Fruit fly (Drosophila melanogaster) whole organism, adult: ENCODE data around the gene CG15536.

Experiments
- CG12768 ChIP-seq: fragments of 200-800 bp; sonication (Bioruptor generic); optimal IDR thresholded peaks from 2 replicates; lab custom pipeline; 2017; ENCODE audit warnings: missing biosample characterization, missing genetic modification characterization, mild to moderate bottlenecking, moderate library complexity, missing genetic modification reagents
- CG5204 ChIP-seq: fragments of 200-800 bp; sonication (Bioruptor generic); optimal IDR thresholded peaks from 2 replicates; lab custom pipeline; 2016; ENCODE audit warnings: missing biosample characterization, missing genetic modification characterization
- Crg-1 ChIP-seq: fragments of 200-800 bp; sonication (Bioruptor generic); optimal IDR thresholded peaks from 2 replicates; lab custom pipeline; 2016; ENCODE audit warnings: missing biosample characterization, missing genetic modification characterization
- bab1 ChIP-seq: fragments of 200-800 bp; sonication (Bioruptor generic); optimal IDR thresholded peaks from 3 replicates; lab custom pipeline; 2019; ENCODE audit warnings: missing biosample characterization, mild to moderate bottlenecking, missing genetic modification characterization, moderate library complexity
- cic ChIP-seq: fragments of 200-800 bp; sonication (Bioruptor generic); optimal IDR thresholded peaks from 2 replicates; lab custom pipeline; 2017; ENCODE audit warnings: missing biosample characterization, mild to moderate bottlenecking, missing genetic modification characterization, moderate library complexity
- kay ChIP-seq: fragments of 200-800 bp; sonication (Bioruptor generic); peaks from one replicate; lab custom pipeline; 2016; ENCODE audit warnings: missing biosample characterization, missing genetic modification characterization, borderline replicate concordance
- pad ChIP-seq: fragments of 200-800 bp; sonication (Bioruptor generic); optimal IDR thresholded peaks from 3 replicates; lab custom pipeline; 2017; ENCODE audit warnings: missing biosample characterization, missing genetic modification characterization, mild to moderate bottlenecking, moderate library complexity, missing genetic modification reagents
- tj ChIP-seq: fragments of 200-800 bp; sonication (Bioruptor generic); optimal IDR thresholded peaks from 3 replicates; lab custom pipeline; 2017; ENCODE audit warnings: missing biosample characterization, mild to moderate bottlenecking, missing genetic modification characterization, moderate library complexity
- toe ChIP-seq: fragments of 200-800 bp; sonication (Bioruptor generic); optimal IDR thresholded peaks from 2 replicates; lab custom pipeline; 2016; ENCODE audit warnings: missing biosample characterization, missing genetic modification characterization

DNA sequence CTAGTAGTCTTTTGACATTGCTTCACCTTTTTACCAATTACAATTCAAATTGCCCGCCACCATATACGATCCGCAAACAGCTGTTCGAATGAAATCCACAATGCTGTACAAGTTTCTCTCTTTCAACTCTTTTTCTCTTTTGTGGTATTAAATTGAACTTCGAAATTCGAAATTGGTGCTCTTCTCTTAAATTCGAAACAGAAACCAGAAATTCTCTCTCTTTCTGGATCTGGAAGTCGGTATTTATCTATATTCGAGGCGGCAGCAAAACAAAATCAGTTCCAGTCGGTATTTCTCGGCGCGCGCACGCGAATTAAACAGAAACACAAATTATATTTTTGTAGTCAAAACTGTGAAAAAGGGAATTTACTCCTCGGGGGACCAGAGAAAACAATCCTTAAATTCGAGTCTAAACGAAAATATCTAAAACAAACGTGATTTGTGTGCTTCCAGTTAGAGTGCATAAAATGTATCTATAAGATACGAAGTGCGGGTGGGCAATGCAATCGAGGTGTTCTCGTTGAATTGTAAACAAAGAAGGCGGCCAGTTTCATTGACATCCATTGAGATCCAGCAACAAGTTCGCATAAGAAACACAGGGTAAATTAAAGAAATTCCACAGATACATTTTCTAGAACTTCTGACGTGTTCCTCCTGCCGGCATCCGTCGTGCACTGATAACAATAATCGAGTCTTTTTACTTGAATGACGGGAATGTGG is 41.0 kb upstream of the CG15536 start, which contains the start of gene PH4alphaEFB:
- TF ChIP-seq CG5204 (no peak), kay (peak; percentile 74), toe (GFP tag; lab: Kevin White, UChicago) (no peak), pad (no peak), cic (GFP tag; lab: Kevin White, UChicago) (no peak), tj (GFP tag; lab: Kevin White, UChicago) (peak; percentile 30), CG12768 (no peak), Crg-1 (GFP tag; lab: Kevin White, UChicago) (no peak), bab1 (peak; percentile 18)
